Fruit fly (Drosophila melanogaster): ENCODE measurements around the gene CG18787.

CG18787 gene

DNA sequence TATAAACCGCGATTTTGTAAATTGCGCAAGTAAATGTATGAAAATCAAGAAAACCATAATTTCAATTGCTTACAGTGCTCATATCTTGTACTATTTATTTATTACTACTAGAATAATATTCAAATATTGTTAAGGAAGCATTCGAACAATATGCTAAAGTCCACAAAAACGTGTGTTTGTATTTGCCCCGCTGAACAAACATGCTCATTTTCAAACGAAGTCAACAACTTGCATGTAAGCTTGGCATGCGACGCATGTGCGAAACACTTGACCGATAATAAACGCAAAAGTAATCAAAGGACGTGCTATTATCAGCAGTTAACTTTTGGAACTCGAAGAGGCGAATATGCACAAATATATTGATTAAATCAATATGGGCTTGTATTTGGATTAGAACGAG is 22.1 kb upstream of the CG18787 start (continued):
- TF ChIP-seq GATAe (GFP tag; conservative IDR thresholded peaks at IDR 0.05), result no peak
- TF ChIP-seq unpg (GFP tag; optimal IDR thresholded peaks at IDR 0.05), result peak; percentile 75
- TF ChIP-seq CG1792 (GFP tag; optimal IDR thresholded peaks at IDR 0.05), result peak; percentile 20
- TF ChIP-seq tll (GFP tag; optimal IDR thresholded peaks at IDR 0.05), result no peak
- peak; percentile 69; the same call in 1 of the 3 replicates for TF ChIP-seq ci (GFP tag; IDR thresholded peaks at IDR 0.05)
- TF ChIP-seq grau (tag; optimal IDR thresholded peaks at IDR 0.05), result peak; percentile 60
- TF ChIP-seq CG4328 (GFP tag; optimal IDR thresholded peaks at IDR 0.05), result peak; percentile 25
- TF ChIP-seq CG12942 (GFP tag; optimal IDR thresholded peaks at IDR 0.05), result peak; percentile 62
- TF ChIP-seq otp (GFP tag; IDR thresholded peaks at IDR 0.05), result no peak; the same call in 2 of the 3 replicates
- TF ChIP-seq CG8944 (GFP tag; optimal IDR thresholded peaks at IDR 0.05), result peak; percentile 36
- peak; percentile 83 for TF ChIP-seq wek (GFP tag; optimal IDR thresholded peaks at IDR 0.05)
- TF ChIP-seq CG7745 (tag; optimal IDR thresholded peaks at IDR 0.05), result peak; percentile 71
- peak; percentile 50; the same call in 1 of the 3 replicates for TF ChIP-seq CG11695 (GFP tag; IDR thresholded peaks at IDR 0.05)
- no peak for TF ChIP-seq zen2 (GFP tag; IDR thresholded peaks at IDR 0.05; ENCODE audit: partially characterized antibody)
- peak; percentile 42 for TF ChIP-seq CG18011 (GFP tag; optimal IDR thresholded peaks at IDR 0.05)
- peak; percentile 64 for TF ChIP-seq CoRest (tag; optimal IDR thresholded peaks at IDR 0.05)
- TF ChIP-seq kay (GFP tag; optimal IDR thresholded peaks at IDR 0.05), result peak; percentile 35
- peak; percentile 23 for TF ChIP-seq CG33213 (GFP tag; optimal IDR thresholded peaks at IDR 0.05)
- TF ChIP-seq CG8388 (GFP tag; optimal IDR thresholded peaks at IDR 0.05), result peak; percentile 42
- peak; percentile 9 for TF ChIP-seq salm (tag; optimal IDR thresholded peaks at IDR 0.05)
- peak; percentile 37 for TF ChIP-seq NfI (GFP tag; optimal IDR thresholded peaks at IDR 0.05)
- TF ChIP-seq gsb-n (tag; optimal IDR thresholded peaks at IDR 0.05), result peak; percentile 82
- peak; percentile 65 for TF ChIP-seq CG13296 (GFP tag; optimal IDR thresholded peaks at IDR 0.05)
- peak; percentile 42 for TF ChIP-seq Hand (GFP tag; optimal IDR thresholded peaks at IDR 0.05)
- no peak for TF ChIP-seq yki (optimal IDR thresholded peaks at IDR 0.05)
- TF ChIP-seq zfh1 (GFP tag; IDR thresholded peaks at IDR 0.05), result peak; percentile 46; the same call in 2 of the 3 replicates
- TF ChIP-seq CG4854 (GFP tag; optimal IDR thresholded peaks at IDR 0.05), result peak; percentile 46
- TF ChIP-seq inv (GFP tag; IDR thresholded peaks at IDR 0.05; ENCODE audit: partially characterized antibody), result no peak
- TF ChIP-seq oc (tag; optimal IDR thresholded peaks at IDR 0.05), result no peak
- TF ChIP-seq Camta (GFP tag; optimal IDR thresholded peaks at IDR 0.05), result peak; percentile 12
- peak; percentile 84 for TF ChIP-seq fd64A (GFP tag; optimal IDR thresholded peaks at IDR 0.05)
- no peak for TF ChIP-seq CG43689 (GFP tag; IDR thresholded peaks at IDR 0.05)
- no peak for TF ChIP-seq bbx (GFP tag; IDR thresholded peaks at IDR 0.05; ENCODE audit: partially characterized antibody)
- TF ChIP-seq CG15073 (GFP tag; optimal IDR thresholded peaks at IDR 0.05), result peak; percentile 19
- TF ChIP-seq CG31365 (tag; optimal IDR thresholded peaks at IDR 0.05), result peak; percentile 1
- TF ChIP-seq Trl (optimal IDR thresholded peaks at IDR 0.05), result no peak
- TF ChIP-seq Trl (GFP tag; optimal IDR thresholded peaks at IDR 0.05), result peak; percentile 61
- peak; percentile 74 for TF ChIP-seq BtbVII (GFP tag; optimal IDR thresholded peaks at IDR 0.05)
- peak; percentile 11 for TF ChIP-seq YL-1 (GFP tag; optimal IDR thresholded peaks at IDR 0.05)
- peak; percentile 45 for TF ChIP-seq vvl (GFP tag; IDR thresholded peaks at IDR 0.05)
- peak; percentile 8 for TF ChIP-seq CG10979 (tag; optimal IDR thresholded peaks at IDR 0.05)
- no peak for TF ChIP-seq CG34224 (GFP tag; IDR thresholded peaks at IDR 0.05; ENCODE audit: partially characterized antibody)
- peak; percentile 36 for TF ChIP-seq nerfin-1 (tag; optimal IDR thresholded peaks at IDR 0.05)
- peak; percentile 15 for TF ChIP-seq CG17802 (tag; optimal IDR thresholded peaks at IDR 0.05)
- no peak for TF ChIP-seq Hr3 (GFP tag; optimal IDR thresholded peaks at IDR 0.05)
- peak; percentile 69 for TF ChIP-seq CG1603 (tag; optimal IDR thresholded peaks at IDR 0.05)
- TF ChIP-seq fd102C (GFP tag; optimal IDR thresholded peaks at IDR 0.05), result peak; percentile 19
- TF ChIP-seq slbo (GFP tag; IDR thresholded peaks at IDR 0.05), result 0 out of 2 replicates have a peak, but pooled peaks have one; percentile 8
- peak; percentile 90 for TF ChIP-seq CG6813 (GFP tag; optimal IDR thresholded peaks at IDR 0.05)
- peak; percentile 63 for TF ChIP-seq CG15269 (tag; optimal IDR thresholded peaks at IDR 0.05)

Measured in whole organism, embryonic.